Worm (Caenorhabditis elegans) whole organism, dauer: ENCODE results near the gene pink-1.
"Not testable (repeated sequence)": the region's sequence is repeated elsewhere in the genome, so short reads cannot be mapped to it uniquely, and the experiment has no call there.

Experiments used
- unc-62 ChIP-seq: sonication (generic microtip); optimal IDR thresholded peaks from 2 replicates; lab custom pipeline; 2017; ENCODE audit warnings: missing biosample characterization, missing genetic modification reagents, missing genetic modification characterization

Gene pink-1

ce11 chrII:5364516-5364915, 31.0 kb downstream of the pink-1 start:
- TF ChIP-seq unc-62 (GFP tag; lab: Kevin White, UChicago): no peak

ce11 chrII:5359252-5359651, 36.2 kb downstream of the pink-1 start, which contains the start of gene sec-6:
sec-6 (plus strand) TSS chrII:5359552.
- no peak for TF ChIP-seq unc-62 (GFP tag; lab: Kevin White, UChicago)

- no peak for TF ChIP-seq unc-62 (GFP tag; lab: Kevin White, UChicago)
These were observed 37.3 kb downstream of the pink-1 start, which contains the start of the genes F09E5.11 and bmy-1 for ce11 chrII:5358137-5358745. F09E5.11 (minus strand) TSS chrII:5358187. bmy-1 (plus strand) TSS chrII:5358695.

- no peak for TF ChIP-seq unc-62 (GFP tag; lab: Kevin White, UChicago)
These were observed 40.1 kb downstream of the pink-1 start, which contains the start of gene srg-69 for ce11 chrII:5355384-5355783. srg-69 (plus strand) TSS chrII:5355684.

ce11 chrII:5353642-5354041, 41.9 kb downstream of the pink-1 start:
- no peak for TF ChIP-seq unc-62 (GFP tag; lab: Kevin White, UChicago)

ce11 chrII:5351799-5352198, 43.7 kb downstream of the pink-1 start, which contains the start of gene F09E5.7:
F09E5.7 (plus strand) TSS chrII:5352099.
- TF ChIP-seq unc-62 (GFP tag; lab: Kevin White, UChicago): no peak

- TF ChIP-seq unc-62 (GFP tag; lab: Kevin White, UChicago): not testable (repeated sequence)
These were observed 45.1 kb downstream of the pink-1 start, which contains the start of gene F09E5.8 for ce11 chrII:5350357-5350756. F09E5.8 (plus strand) TSS chrII:5350669.

ce11 chrII:5344775-5345174, 50.7 kb downstream of the pink-1 start, which contains the start of gene F09E5.14:
F09E5.14 (minus strand) TSS chrII:5344875.
- TF ChIP-seq unc-62 (GFP tag; lab: Kevin White, UChicago): no peak
